Worm (Caenorhabditis elegans): ENCODE results near the gene cdr-6.

- TF ChIP-seq hpl-2 (GFP tag; optimal IDR thresholded peaks at IDR 0.05) (no peak), hlh-17 (GFP tag; optimal IDR thresholded peaks at IDR 0.05; ENCODE audit: borderline replicate concordance) (no peak), C34B4.2 (tag; optimal IDR thresholded peaks at IDR 0.05) (no peak), tlp-1 (tag; optimal IDR thresholded peaks at IDR 0.05) (no peak), egl-27 (tag; optimal IDR thresholded peaks at IDR 0.05) (no peak), nhr-28 (tag; optimal IDR thresholded peaks at IDR 0.05) (no peak), pax-3 (tag; optimal IDR thresholded peaks at IDR 0.05) (no peak), nhr-77 (tag; optimal IDR thresholded peaks at IDR 0.05) (no peak), ama-1 (optimal IDR thresholded peaks at IDR 0.05) (no peak)
These were observed 1.6 kb downstream of the cdr-6 start, which contains the start of gene cdr-7 for ce11 chrV:12411909-12412308.
